Worm (Caenorhabditis elegans) whole organism, L4/young adult: ENCODE measurements around the gene F10E9.11.

Experiments
- W03F9.2 ChIP-seq: fragments of 150-350 bp; optimal IDR thresholded peaks from 2 replicates; lab custom pipeline; 2014; ENCODE audit warnings: missing biosample characterization, missing genetic modification characterization
- dao-5 ChIP-seq: sonication (generic microtip); optimal IDR thresholded peaks from 2 replicates; lab custom pipeline; 2016; ENCODE audit warnings: missing genotype, missing genetic modification characterization, moderate library complexity, missing compliant biosample characterization

ce11 chrIII:8368619-8369018 is 49.6 kb upstream of the F10E9.11 start, which contains the start of gene R05D3.9:
- no peak for TF ChIP-seq dao-5 (tag; lab: Kevin White, UChicago)
- no peak for TF ChIP-seq W03F9.2 (tag; lab: Kevin White, UChicago)
